Worm (Caenorhabditis elegans) whole organism, L2 larva: ENCODE measurements around the gene C49F8.15.

Experiments used
- F13H6.1 ChIP-seq: sonication (generic microtip); optimal IDR thresholded peaks from 2 replicates; lab custom pipeline; 2016; ENCODE audit warnings: missing genetic modification characterization, missing compliant biosample characterization
- alr-1 ChIP-seq: fragments of 150-350 bp; optimal IDR thresholded peaks from 2 replicates; lab custom pipeline; 2014; ENCODE audit warnings: missing biosample characterization, missing genetic modification characterization
- blmp-1 ChIP-seq: sonication (generic microtip); optimal IDR thresholded peaks from 2 replicates; lab custom pipeline; 2017; ENCODE audit warnings: missing genetic modification characterization, mild to moderate bottlenecking, missing compliant biosample characterization, antibody characterized with exemption, moderate library complexity; ENCODE audit not compliant: insufficient read depth
- ceh-82 ChIP-seq: fragments of 150-350 bp; optimal IDR thresholded peaks from 2 replicates; lab custom pipeline; 2014; ENCODE audit warnings: missing biosample characterization, missing genetic modification characterization
- lsy-2 ChIP-seq, 2 experiments: fragments of 150-350 bp in 1 of 2; sonication (generic microtip) in 1 of 2; optimal IDR thresholded peaks; 2 replicates each; lab custom pipeline; 2014 to 2017; ENCODE audit warnings: missing biosample characterization in 2 of 2, missing genetic modification characterization in 2 of 2
- mab-5 ChIP-seq: fragments of 150-350 bp; optimal IDR thresholded peaks from 2 replicates; lab custom pipeline; 2014; ENCODE audit warnings: missing biosample characterization, missing genetic modification characterization
- mdl-1 ChIP-seq, 2 experiments: fragments of 150-350 bp in 1 of 2; sonication (generic microtip) in 1 of 2; optimal IDR thresholded peaks; 2 replicates each; lab custom pipeline; 2017; ENCODE audit warnings: missing biosample characterization in 2 of 2, missing genetic modification characterization in 2 of 2
- nhr-25 ChIP-seq: fragments of 150-350 bp; sonication (generic microtip); optimal IDR thresholded peaks from 3 replicates; lab custom pipeline; 2014; ENCODE audit warnings: missing biosample characterization, missing genetic modification characterization
- nhr-77 ChIP-seq: fragments of 150-350 bp; optimal IDR thresholded peaks from 2 replicates; lab custom pipeline; 2014; ENCODE audit warnings: missing biosample characterization, missing genetic modification characterization
- snpc-4 ChIP-seq: fragments of 150-350 bp; optimal IDR thresholded peaks from 2 replicates; lab custom pipeline; 2014; ENCODE audit warnings: missing biosample characterization, missing genetic modification characterization
- ztf-11 ChIP-seq: sonication (generic microtip); optimal IDR thresholded peaks from 2 replicates; lab custom pipeline; 2017; ENCODE audit warnings: missing biosample characterization, missing genetic modification characterization

DNA sequence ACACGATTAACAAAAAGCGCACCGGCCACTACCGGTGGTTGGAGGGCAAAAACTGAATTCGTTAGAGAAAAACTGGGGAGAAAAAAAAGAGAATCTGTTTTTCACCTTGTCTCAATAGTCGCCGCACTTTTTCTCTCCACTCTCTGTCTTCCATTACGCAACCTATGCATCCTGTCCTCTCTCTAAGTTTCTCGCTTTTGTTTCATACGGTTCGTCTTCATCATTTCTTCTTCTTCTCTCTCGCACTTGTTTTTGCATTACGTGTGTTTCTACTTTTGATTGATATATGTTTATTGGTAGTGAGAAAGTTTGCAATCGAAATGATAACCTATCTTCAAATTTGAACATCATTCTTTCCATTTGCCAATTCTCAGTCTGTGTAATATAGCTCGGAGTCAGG lies 41.8 kb downstream of the C49F8.15 start:
- TF ChIP-seq mab-5, result no peak
- TF ChIP-seq F13H6.1 (tag; lab: Kevin White, UChicago), result peak; percentile 30
- TF ChIP-seq ztf-11 (tag; lab: Kevin White, UChicago), result no peak
- TF ChIP-seq nhr-25 (tag; lab: Kevin White, UChicago), result peak; percentile 76
- no peak for TF ChIP-seq nhr-77
- no peak for TF ChIP-seq ceh-82 (tag; lab: Kevin White, UChicago)
- peak; percentile 91 for TF ChIP-seq blmp-1 (tag; lab: Kevin White, UChicago)
- TF ChIP-seq snpc-4 (tag; lab: Kevin White, UChicago), result no peak
- TF ChIP-seq lsy-2 (tag; optimal IDR thresholded peaks at IDR 0.05; lab: Kevin White, UChicago), result peak in 1 of 2 experiments; percentile 34
- no peak for TF ChIP-seq alr-1 (tag; lab: Kevin White, UChicago)
- no peak for TF ChIP-seq mdl-1 (tag; optimal IDR thresholded peaks at IDR 0.05; lab: Kevin White, UChicago)
